Worm (Caenorhabditis elegans): ENCODE measurements around the gene letm-1.

- no peak for TF ChIP-seq pha-2 (tag; optimal IDR thresholded peaks at IDR 0.05)
- no peak for TF ChIP-seq eyg-1 (tag; optimal IDR thresholded peaks at IDR 0.05)
- TF ChIP-seq ztf-16 (tag; optimal IDR thresholded peaks at IDR 0.05), result no peak
- TF ChIP-seq tbx-2 (tag; optimal IDR thresholded peaks at IDR 0.05), result no peak
- TF ChIP-seq unc-55 (GFP tag; optimal IDR thresholded peaks at IDR 0.05), result no peak
- no peak for TF ChIP-seq npax-4 (tag; optimal IDR thresholded peaks at IDR 0.05)
- TF ChIP-seq lin-11 (tag; optimal IDR thresholded peaks at IDR 0.05), result no peak
- TF ChIP-seq elt-4 (tag; optimal IDR thresholded peaks at IDR 0.05), result no peak
- no peak for TF ChIP-seq hlh-13 (GFP tag; optimal IDR thresholded peaks at IDR 0.05)
- no peak for TF ChIP-seq Y22D7AL.16 (tag; optimal IDR thresholded peaks at IDR 0.05)
- TF ChIP-seq ref-2 (tag; optimal IDR thresholded peaks at IDR 0.05), result no peak
- TF ChIP-seq ceh-19 (GFP tag; optimal IDR thresholded peaks at IDR 0.05), result no peak
- no peak for TF ChIP-seq zip-5 (tag; optimal IDR thresholded peaks at IDR 0.05)
- no peak for TF ChIP-seq pqm-1 (tag; optimal IDR thresholded peaks at IDR 0.05)
Measured at ce11 chrV:13624424-13624823, 36.6 kb upstream of the letm-1 start, which contains the start of gene F53F4.11.

All from whole organism, late embryonic.